Worm (Caenorhabditis elegans): Measurements from ENCODE around the gene jud-4.

Gene jud-4

ce11 chrX:15283740-15284139 lies at the start of gene jud-4:
Gene jud-4 (plus strand): TSS chrX:15284115.
- TF ChIP-seq lin-35 (GFP tag; optimal IDR thresholded peaks at IDR 0.05) (no peak), nhr-90 (tag; optimal IDR thresholded peaks at IDR 0.05) (no peak), rpc-1 (optimal IDR thresholded peaks at IDR 0.05) (no peak), rpc-1 (tag; optimal IDR thresholded peaks at IDR 0.05) (no peak), C17E4.6 (GFP tag; IDR thresholded peaks at IDR 0.05) (no peak), hsf-1 (GFP tag; IDR thresholded peaks at IDR 0.05) (no peak), pha-4 (tag; optimal IDR thresholded peaks at IDR 0.05) (no peak), zfh-2 (GFP tag; conservative IDR thresholded peaks at IDR 0.05) (no peak), madf-3 (GFP tag; IDR thresholded peaks at IDR 0.05) (no peak), F33H1.4 (GFP tag; IDR thresholded peaks at IDR 0.05) (no peak), cebp-2 (GFP tag; IDR thresholded peaks at IDR 0.05) (no peak), Y53G8AR.9 (GFP tag; conservative IDR thresholded peaks at IDR 0.05) (no peak), B0019.2 (GFP tag; conservative IDR thresholded peaks at IDR 0.05) (no peak)

ce11 chrX:15236036-15236435 lies 47.9 kb upstream of the jud-4 start:
- TF ChIP-seq zfh-2 (GFP tag; conservative IDR thresholded peaks at IDR 0.05) (no peak), D2030.7 (GFP tag; IDR thresholded peaks at IDR 0.05) (peak; percentile 55; the same call in 1 of the 2 replicates), hmg-1.2 (GFP tag; IDR thresholded peaks at IDR 0.05) (peak; percentile 48; the same call in 1 of the 2 replicates), snpc-4 (GFP tag; optimal IDR thresholded peaks at IDR 0.05) (no peak), snpc-4 (tag; optimal IDR thresholded peaks at IDR 0.05) (peak in 2 of 4 experiments; percentile 22 to 65), ZK185.1 (tag; optimal IDR thresholded peaks at IDR 0.05; ENCODE audit: poor library complexity, severe bottlenecking) (no peak), rec-8 (tag; optimal IDR thresholded peaks at IDR 0.05) (peak in 1 of 2 experiments; percentile 23), hlh-26 (GFP tag; conservative IDR thresholded peaks at IDR 0.05) (no peak), chd-7 (tag; optimal IDR thresholded peaks at IDR 0.05) (no peak), B0261.1 (tag; optimal IDR thresholded peaks at IDR 0.05) (peak; percentile 75), ceh-91 (GFP tag; IDR thresholded peaks at IDR 0.05) (no peak), F55B11.4 (tag; optimal IDR thresholded peaks at IDR 0.05; ENCODE audit: borderline replicate concordance, insufficient read depth) (no peak), die-1 (tag; optimal IDR thresholded peaks at IDR 0.05) (peak; percentile 19), rpc-1 (optimal IDR thresholded peaks at IDR 0.05) (peak; percentile 57), rpc-1 (tag; optimal IDR thresholded peaks at IDR 0.05) (peak; percentile 75), F10E7.11 (tag; optimal IDR thresholded peaks at IDR 0.05) (no peak), ekl-4 (GFP tag; IDR thresholded peaks at IDR 0.05) (peak; percentile 76; the same call in 1 of the 2 replicates), tlf-1 (GFP tag; optimal IDR thresholded peaks at IDR 0.05) (no peak), C06A6.2 (GFP tag; conservative IDR thresholded peaks at IDR 0.05) (no peak), ceh-100 (GFP tag; IDR thresholded peaks at IDR 0.05) (peak; percentile 28; the same call in 1 of the 2 replicates), hmg-20 (GFP tag; IDR thresholded peaks at IDR 0.05) (no peak), zim-3 (tag; optimal IDR thresholded peaks at IDR 0.05) (peak; percentile 6), lsl-1 (GFP tag; optimal IDR thresholded peaks at IDR 0.05) (no peak), nfya-1 (tag; optimal IDR thresholded peaks at IDR 0.05; ENCODE audit: borderline replicate concordance, insufficient read depth) (no peak), B0035.1 (tag; optimal IDR thresholded peaks at IDR 0.05) (no peak), lin-40 (tag; optimal IDR thresholded peaks at IDR 0.05) (peak; percentile 33), unc-130 (GFP tag; optimal IDR thresholded peaks at IDR 0.05) (no peak), T07F8.4 (tag; optimal IDR thresholded peaks at IDR 0.05) (no peak), Y56A3A.18 (GFP tag; IDR thresholded peaks at IDR 0.05) (no peak), ztf-22 (GFP tag; optimal IDR thresholded peaks at IDR 0.05) (no peak), cebp-2 (GFP tag; IDR thresholded peaks at IDR 0.05) (0 out of 2 replicates have a peak, but pooled peaks have one; percentile 8), Y53F4B.3 (GFP tag; IDR thresholded peaks at IDR 0.05) (no peak), ztf-6 (GFP tag; IDR thresholded peaks at IDR 0.05) (no peak), lin-26 (GFP tag; IDR thresholded peaks at IDR 0.05) (peak; percentile 48; the same call in 1 of the 2 replicates), F33H1.4 (GFP tag; IDR thresholded peaks at IDR 0.05) (no peak), nfyb-1 (GFP tag; IDR thresholded peaks at IDR 0.05) (peak; percentile 71; the same call in 1 of the 2 replicates), F57C9.4 (tag; optimal IDR thresholded peaks at IDR 0.05) (no peak), lin-54 (GFP tag; optimal IDR thresholded peaks at IDR 0.05) (no peak), lir-1 (GFP tag; conservative IDR thresholded peaks at IDR 0.05) (no peak)
